Fruit fly (Drosophila melanogaster): Measurements from ENCODE around the gene TTLL1B.

The TTLL1B gene

dm6 chr3L:4603439-4603838 lies 44.6 kb upstream of the TTLL1B start (continued):
- peak; percentile 78 for TF ChIP-seq sob (GFP tag; IDR thresholded peaks at IDR 0.05)
- peak; percentile 27 for TF ChIP-seq CG9727 (GFP tag; optimal IDR thresholded peaks at IDR 0.05)
- peak; percentile 37 for TF ChIP-seq CG9817 (tag; optimal IDR thresholded peaks at IDR 0.05)
- TF ChIP-seq Doc3 (GFP tag; IDR thresholded peaks at IDR 0.05; ENCODE audit: partially characterized antibody), result no peak
- TF ChIP-seq CG10366 (GFP tag; IDR thresholded peaks at IDR 0.05), result peak; percentile 31; the same call in 1 of the 2 replicates
- no peak for TF ChIP-seq en (GFP tag; optimal IDR thresholded peaks at IDR 0.05)
- peak; percentile 19 for TF ChIP-seq oc (tag; optimal IDR thresholded peaks at IDR 0.05)
- TF ChIP-seq CG10209 (GFP tag; optimal IDR thresholded peaks at IDR 0.05), result peak; percentile 13
- TF ChIP-seq row (GFP tag; IDR thresholded peaks at IDR 0.05), result peak; percentile 62
- no peak for TF ChIP-seq C15 (GFP tag; IDR thresholded peaks at IDR 0.05)
- TF ChIP-seq dysf (GFP tag; IDR thresholded peaks at IDR 0.05), result peak; percentile 70
- TF ChIP-seq p53 (GFP tag; optimal IDR thresholded peaks at IDR 0.05), result no peak
- TF ChIP-seq CG7357 (GFP tag; IDR thresholded peaks at IDR 0.05), result 0 out of 3 replicates have a peak, but pooled peaks have one; percentile 22
- TF ChIP-seq Eip74EF (GFP tag; optimal IDR thresholded peaks at IDR 0.05), result peak in 1 of 2 experiments; percentile 19
- no peak for TF ChIP-seq pzg (GFP tag; optimal IDR thresholded peaks at IDR 0.05)
- TF ChIP-seq CG8944 (GFP tag; optimal IDR thresholded peaks at IDR 0.05), result no peak
- TF ChIP-seq disco-r (GFP tag; optimal IDR thresholded peaks at IDR 0.05), result no peak
- TF ChIP-seq CG2120 (GFP tag; optimal IDR thresholded peaks at IDR 0.05), result peak; percentile 6
- TF ChIP-seq dmrt99B (tag; optimal IDR thresholded peaks at IDR 0.05), result peak; percentile 59
- no peak for TF ChIP-seq CG11085 (GFP tag; IDR thresholded peaks at IDR 0.05)
- TF ChIP-seq CG1529 (GFP tag; optimal IDR thresholded peaks at IDR 0.05), result peak; percentile 15
- TF ChIP-seq CG13775 (GFP tag; optimal IDR thresholded peaks at IDR 0.05), result peak; percentile 0
- peak; percentile 12 for TF ChIP-seq CG3281 (GFP tag; optimal IDR thresholded peaks at IDR 0.05)
- TF ChIP-seq CG7839 (tag; optimal IDR thresholded peaks at IDR 0.05), result peak; percentile 63
- TF ChIP-seq CG34224 (GFP tag; IDR thresholded peaks at IDR 0.05; ENCODE audit: partially characterized antibody), result no peak
- no peak for TF ChIP-seq fd102C (GFP tag; optimal IDR thresholded peaks at IDR 0.05)
- peak; percentile 42 for TF ChIP-seq ara (GFP tag; IDR thresholded peaks at IDR 0.05)
- TF ChIP-seq CG10321 (GFP tag; IDR thresholded peaks at IDR 0.05), result no peak
- TF ChIP-seq D (optimal IDR thresholded peaks at IDR 0.05), result no peak
- TF ChIP-seq D (GFP tag; optimal IDR thresholded peaks at IDR 0.05), result peak; percentile 7
- peak; percentile 69 for TF ChIP-seq unpg (GFP tag; optimal IDR thresholded peaks at IDR 0.05)
- peak; percentile 75 for TF ChIP-seq gem (tag; optimal IDR thresholded peaks at IDR 0.05)
- no peak for TF ChIP-seq mirr (GFP tag; optimal IDR thresholded peaks at IDR 0.05)
- peak; percentile 64 for TF ChIP-seq CG15269 (tag; optimal IDR thresholded peaks at IDR 0.05)
- no peak for TF ChIP-seq usp (GFP tag; optimal IDR thresholded peaks at IDR 0.05)
- TF ChIP-seq Atf6 (GFP tag; IDR thresholded peaks at IDR 0.05), result peak; percentile 58
- peak; percentile 34 for TF ChIP-seq Meics (GFP tag; optimal IDR thresholded peaks at IDR 0.05)

dm6 chr3L:4606739-4607428 lies 41.2 kb upstream of the TTLL1B start:
- TF ChIP-seq slbo (GFP tag; IDR thresholded peaks at IDR 0.05), result no peak
- TF ChIP-seq kay (GFP tag; optimal IDR thresholded peaks at IDR 0.05), result no peak
- TF ChIP-seq vvl (GFP tag; IDR thresholded peaks at IDR 0.05), result no peak
- no peak for TF ChIP-seq CG18476 (GFP tag; optimal IDR thresholded peaks at IDR 0.05)
- peak; percentile 84 for TF ChIP-seq sens (GFP tag)
- TF ChIP-seq CG15601 (tag; optimal IDR thresholded peaks at IDR 0.05), result no peak
- TF ChIP-seq sr (GFP tag; IDR thresholded peaks at IDR 0.05), result no peak; the same call in 2 of the 3 replicates
- TF ChIP-seq CG4404 (GFP tag; IDR thresholded peaks at IDR 0.05), result no peak
- no peak for TF ChIP-seq exex (tag; optimal IDR thresholded peaks at IDR 0.05)
- TF ChIP-seq CG16779 (GFP tag; IDR thresholded peaks at IDR 0.05), result no peak
- no peak for TF ChIP-seq Dip2 (GFP tag; IDR thresholded peaks at IDR 0.05)
- TF ChIP-seq CG10979 (tag; optimal IDR thresholded peaks at IDR 0.05), result peak; percentile 47
- peak; percentile 45 for TF ChIP-seq CG18262 (tag; optimal IDR thresholded peaks at IDR 0.05)
- no peak for TF ChIP-seq al (GFP tag; IDR thresholded peaks at IDR 0.05)
- TF ChIP-seq Taf1 (GFP tag; IDR thresholded peaks at IDR 0.05), result no peak
- no peak for TF ChIP-seq Nf-YA (GFP tag; IDR thresholded peaks at IDR 0.05)

Data from whole organism, embryonic.